Fruit fly (Drosophila melanogaster): ENCODE results near the gene SerRS.
A peak's percentile ranks its signal among the peaks of the same experiment; 100 is the strongest.

SerRS gene

DNA sequence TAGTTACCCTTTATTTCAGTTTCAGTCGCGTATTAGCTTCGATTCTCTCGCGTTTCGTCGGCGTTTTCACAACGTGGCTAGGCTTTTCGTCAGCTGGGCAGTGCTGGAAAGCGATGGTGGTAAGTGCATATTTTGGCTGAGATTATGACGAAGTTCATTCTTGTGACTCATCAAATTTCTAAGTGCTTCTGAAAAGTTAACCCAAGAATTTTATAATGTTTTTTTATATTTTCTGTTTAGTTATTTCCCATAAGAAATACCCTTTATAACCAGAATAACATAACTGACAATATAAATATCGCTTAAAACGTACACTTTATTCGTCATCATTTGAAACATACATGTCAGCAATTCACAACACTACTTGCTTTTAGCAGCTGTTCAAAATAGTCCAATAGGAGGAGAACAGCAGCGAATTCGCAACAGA, at the start of gene SerRS, which contains the start of gene CG17260:
Gene SerRS (minus strand): TSS at position 251 of the 427 bp plus-strand sequence.
Gene CG17260 (plus strand): TSS at position 78 of the 427 bp plus-strand sequence.
- TF ChIP-seq pad (GFP tag; optimal IDR thresholded peaks at IDR 0.05) (peak; percentile 92), tj (GFP tag; optimal IDR thresholded peaks at IDR 0.05) (peak; percentile 93), CG11617 (GFP tag; optimal IDR thresholded peaks at IDR 0.05) (peak; percentile 86), CG1620 (GFP tag; optimal IDR thresholded peaks at IDR 0.05) (peak; percentile 84), kay (GFP tag; ENCODE audit: borderline replicate concordance) (peak; percentile 99), CG14711 (tag; optimal IDR thresholded peaks at IDR 0.05) (peak; percentile 92), CG7101 (tag; optimal IDR thresholded peaks at IDR 0.05) (peak; percentile 95), Mnt (GFP tag; optimal IDR thresholded peaks at IDR 0.05) (peak; percentile 92), Crg-1 (GFP tag; optimal IDR thresholded peaks at IDR 0.05) (peak; percentile 93), toe (GFP tag; optimal IDR thresholded peaks at IDR 0.05) (peak; percentile 90), CG33017 (tag; optimal IDR thresholded peaks at IDR 0.05) (peak; percentile 90), CG7045 (GFP tag; optimal IDR thresholded peaks at IDR 0.05) (peak; percentile 88), cnc (optimal IDR thresholded peaks at IDR 0.05) (peak in 1 of 2 experiments; percentile 66), CG12768 (GFP tag; optimal IDR thresholded peaks at IDR 0.05) (peak; percentile 96), CG5204 (GFP tag; optimal IDR thresholded peaks at IDR 0.05) (no peak), Clk (GFP tag; optimal IDR thresholded peaks at IDR 0.05) (peak; percentile 78), bab1 (GFP tag; optimal IDR thresholded peaks at IDR 0.05) (peak; percentile 95), ovo (GFP tag; optimal IDR thresholded peaks at IDR 0.05) (peak; percentile 34), Hr96 (GFP tag; optimal IDR thresholded peaks at IDR 0.05) (peak; percentile 84), cic (GFP tag; optimal IDR thresholded peaks at IDR 0.05) (peak; percentile 67)

DNA sequence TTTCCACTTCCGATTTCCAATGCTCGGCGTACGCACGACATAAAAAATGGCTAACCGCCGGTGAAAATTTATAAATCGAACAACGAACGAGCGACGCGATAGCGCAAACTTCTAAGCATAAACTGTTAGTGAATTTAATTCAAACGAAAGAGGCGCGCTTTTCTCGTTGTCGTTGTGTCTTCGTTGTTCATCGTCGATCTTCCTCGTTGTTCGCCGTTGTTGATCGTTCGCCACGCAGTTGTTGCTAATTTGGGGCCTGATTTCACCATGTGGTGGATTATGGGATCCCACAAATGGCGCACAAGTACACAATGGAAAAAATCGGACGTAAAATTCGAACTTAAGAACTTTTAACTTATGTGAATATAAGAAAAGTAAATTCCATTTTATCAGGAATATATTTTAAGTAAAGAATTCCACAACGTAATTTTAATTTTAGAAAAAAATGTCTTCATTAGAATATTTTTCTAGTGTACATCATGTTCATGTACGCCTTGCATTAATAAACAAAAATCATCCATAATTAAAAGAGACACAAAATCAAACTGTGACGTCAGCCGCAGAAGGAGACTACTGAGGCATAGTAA, 49.2 kb upstream of the SerRS start:
- TF ChIP-seq kay (GFP tag; ENCODE audit: borderline replicate concordance) (peak; percentile 28), Clk (GFP tag; optimal IDR thresholded peaks at IDR 0.05) (no peak), CG7045 (GFP tag; optimal IDR thresholded peaks at IDR 0.05) (no peak), tj (GFP tag; optimal IDR thresholded peaks at IDR 0.05) (no peak), bab1 (GFP tag; optimal IDR thresholded peaks at IDR 0.05) (no peak), CG11617 (GFP tag; optimal IDR thresholded peaks at IDR 0.05) (no peak), CG5204 (GFP tag; optimal IDR thresholded peaks at IDR 0.05) (no peak), CG12768 (GFP tag; optimal IDR thresholded peaks at IDR 0.05) (no peak), Mnt (GFP tag; optimal IDR thresholded peaks at IDR 0.05) (no peak), cic (GFP tag; optimal IDR thresholded peaks at IDR 0.05) (no peak), CG7101 (tag; optimal IDR thresholded peaks at IDR 0.05) (peak; percentile 7), CG33017 (tag; optimal IDR thresholded peaks at IDR 0.05) (peak; percentile 18), CG1620 (GFP tag; optimal IDR thresholded peaks at IDR 0.05) (no peak), pad (GFP tag; optimal IDR thresholded peaks at IDR 0.05) (no peak), ovo (GFP tag; optimal IDR thresholded peaks at IDR 0.05) (no peak), cnc (optimal IDR thresholded peaks at IDR 0.05) (no peak), Hr96 (GFP tag; optimal IDR thresholded peaks at IDR 0.05) (no peak), Crg-1 (GFP tag; optimal IDR thresholded peaks at IDR 0.05) (no peak), CG14711 (tag; optimal IDR thresholded peaks at IDR 0.05) (peak; percentile 52), toe (GFP tag; optimal IDR thresholded peaks at IDR 0.05) (no peak)

DNA sequence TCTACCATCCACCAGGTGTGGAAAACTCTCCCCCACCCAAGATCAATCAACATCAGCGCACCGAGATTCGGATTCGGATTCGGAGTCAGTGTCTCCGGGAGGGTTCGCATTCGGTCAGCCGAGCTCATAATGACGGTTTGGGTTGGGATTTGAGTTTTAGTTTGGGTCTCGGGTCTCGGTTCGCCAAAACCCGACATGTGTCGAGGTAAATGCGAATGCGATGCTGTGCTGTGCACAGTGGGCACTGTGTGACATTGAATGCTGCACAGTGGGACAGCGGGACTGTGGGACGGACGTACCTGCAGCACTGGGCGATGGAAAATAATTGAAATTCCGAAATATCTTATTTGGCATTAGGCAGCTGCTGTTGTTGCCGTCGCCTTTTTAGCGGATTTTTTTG, 46.3 kb upstream of the SerRS start:
- TF ChIP-seq CG7045 (GFP tag; optimal IDR thresholded peaks at IDR 0.05) = no peak
- TF ChIP-seq toe (GFP tag; optimal IDR thresholded peaks at IDR 0.05) = no peak
- TF ChIP-seq CG14711 (tag; optimal IDR thresholded peaks at IDR 0.05) = no peak
- TF ChIP-seq CG12768 (GFP tag; optimal IDR thresholded peaks at IDR 0.05) = no peak
- no peak for TF ChIP-seq CG33017 (tag; optimal IDR thresholded peaks at IDR 0.05)
- no peak for TF ChIP-seq CG5204 (GFP tag; optimal IDR thresholded peaks at IDR 0.05)
- TF ChIP-seq cnc (optimal IDR thresholded peaks at IDR 0.05) = no peak
- TF ChIP-seq CG11617 (GFP tag; optimal IDR thresholded peaks at IDR 0.05) = no peak
- no peak for TF ChIP-seq ovo (GFP tag; optimal IDR thresholded peaks at IDR 0.05)
- TF ChIP-seq cic (GFP tag; optimal IDR thresholded peaks at IDR 0.05) = no peak
- TF ChIP-seq Mnt (GFP tag; optimal IDR thresholded peaks at IDR 0.05) = no peak
- TF ChIP-seq tj (GFP tag; optimal IDR thresholded peaks at IDR 0.05) = no peak
- no peak for TF ChIP-seq CG1620 (GFP tag; optimal IDR thresholded peaks at IDR 0.05)
- no peak for TF ChIP-seq CG7101 (tag; optimal IDR thresholded peaks at IDR 0.05)
- TF ChIP-seq kay (GFP tag; ENCODE audit: borderline replicate concordance) = no peak
- no peak for TF ChIP-seq Hr96 (GFP tag; optimal IDR thresholded peaks at IDR 0.05)
- no peak for TF ChIP-seq Clk (GFP tag; optimal IDR thresholded peaks at IDR 0.05)
- TF ChIP-seq bab1 (GFP tag; optimal IDR thresholded peaks at IDR 0.05) = no peak

DNA sequence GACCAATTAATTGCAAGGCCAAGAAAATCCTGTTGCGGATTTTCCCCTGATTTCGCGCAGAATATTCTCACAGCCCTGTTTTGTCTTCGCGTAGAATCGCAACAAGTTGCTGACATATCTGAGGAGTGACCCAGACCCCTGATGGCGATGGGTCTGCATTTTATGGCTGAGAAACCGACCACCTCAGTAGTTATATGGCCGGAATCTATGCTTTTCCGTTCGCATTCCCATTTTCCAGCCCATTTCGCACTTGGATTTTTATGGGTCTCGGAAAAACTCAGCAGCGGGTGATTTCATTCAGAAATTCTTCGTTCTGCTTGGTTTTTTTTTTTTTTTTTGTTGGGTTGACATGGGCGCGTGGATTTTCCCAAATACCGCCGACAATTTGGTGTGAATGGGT, 45.7 kb upstream of the SerRS start:
- TF ChIP-seq CG14711 (tag; optimal IDR thresholded peaks at IDR 0.05) (no peak), CG7101 (tag; optimal IDR thresholded peaks at IDR 0.05) (no peak), CG12768 (GFP tag; optimal IDR thresholded peaks at IDR 0.05) (no peak)

dm6 chr2L:3078741-3079140, 41.5 kb upstream of the SerRS start:
- TF ChIP-seq kay (GFP tag; ENCODE audit: borderline replicate concordance) = no peak
- TF ChIP-seq toe (GFP tag; optimal IDR thresholded peaks at IDR 0.05) = no peak
- TF ChIP-seq CG12768 (GFP tag; optimal IDR thresholded peaks at IDR 0.05) = no peak
- TF ChIP-seq pad (GFP tag; optimal IDR thresholded peaks at IDR 0.05) = no peak
- no peak for TF ChIP-seq CG7101 (tag; optimal IDR thresholded peaks at IDR 0.05)
- TF ChIP-seq cic (GFP tag; optimal IDR thresholded peaks at IDR 0.05) = no peak
- no peak for TF ChIP-seq CG1620 (GFP tag; optimal IDR thresholded peaks at IDR 0.05)
- TF ChIP-seq Hr96 (GFP tag; optimal IDR thresholded peaks at IDR 0.05) = no peak
- no peak for TF ChIP-seq ovo (GFP tag; optimal IDR thresholded peaks at IDR 0.05)
- TF ChIP-seq cnc (optimal IDR thresholded peaks at IDR 0.05) = no peak
- no peak for TF ChIP-seq tj (GFP tag; optimal IDR thresholded peaks at IDR 0.05)
- no peak for TF ChIP-seq Mnt (GFP tag; optimal IDR thresholded peaks at IDR 0.05)

dm6 chr2L:3059624-3059919, 22.4 kb upstream of the SerRS start:
- TF ChIP-seq Clk (GFP tag; optimal IDR thresholded peaks at IDR 0.05) = no peak
- TF ChIP-seq kay (GFP tag; ENCODE audit: borderline replicate concordance) = no peak
- TF ChIP-seq tj (GFP tag; optimal IDR thresholded peaks at IDR 0.05) = no peak
- TF ChIP-seq ovo (GFP tag; optimal IDR thresholded peaks at IDR 0.05) = no peak
- TF ChIP-seq CG14711 (tag; optimal IDR thresholded peaks at IDR 0.05) = no peak
- no peak for TF ChIP-seq cnc (optimal IDR thresholded peaks at IDR 0.05)
- no peak for TF ChIP-seq Crg-1 (GFP tag; optimal IDR thresholded peaks at IDR 0.05)
- TF ChIP-seq Mnt (GFP tag; optimal IDR thresholded peaks at IDR 0.05) = no peak
- no peak for TF ChIP-seq CG1620 (GFP tag; optimal IDR thresholded peaks at IDR 0.05)
- no peak for TF ChIP-seq bab1 (GFP tag; optimal IDR thresholded peaks at IDR 0.05)
- TF ChIP-seq CG12768 (GFP tag; optimal IDR thresholded peaks at IDR 0.05) = no peak
- no peak for TF ChIP-seq Hr96 (GFP tag; optimal IDR thresholded peaks at IDR 0.05)

All from whole organism, adult.